Fruit fly (Drosophila melanogaster) whole organism, embryonic: ENCODE measurements around the gene CG9839.

Experiments
- Ada2b ChIP-seq: fragments of 200-800 bp; sonication (Bioruptor generic); IDR thresholded peaks from 2 replicates; pipeline ENCODE4 v1.3.6; 2022; ENCODE audit warnings: missing biosample characterization, missing genetic modification characterization
- Aef1 ChIP-seq: fragments of 200-800 bp; sonication (Bioruptor generic); IDR thresholded peaks from 3 replicates; pipeline ENCODE4 v1.3.6; 2022; ENCODE audit warnings: missing biosample characterization, missing genetic modification characterization
- Asciz ChIP-seq: fragments of 200-800 bp; sonication (Bioruptor generic); optimal IDR thresholded peaks from 2 replicates; lab custom pipeline; 2017; ENCODE audit warnings: missing biosample characterization, mild to moderate bottlenecking, missing genetic modification characterization, missing genetic modification reagents
- Atf3 ChIP-seq: fragments of 200-800 bp; sonication (Bioruptor generic); optimal IDR thresholded peaks from 3 replicates; lab custom pipeline; 2016; ENCODE audit warnings: missing biosample characterization, missing genetic modification characterization
- BEAF-32 ChIP-seq: fragments of 200-800 bp; sonication (Bioruptor generic); optimal IDR thresholded peaks from 3 replicates; lab custom pipeline; 2017; ENCODE audit warnings: missing biosample characterization, missing genetic modification characterization, mild to moderate bottlenecking, moderate library complexity, missing genetic modification reagents
- CG10431 ChIP-seq: fragments of 200-800 bp; sonication (Bioruptor generic); optimal IDR thresholded peaks from 3 replicates; lab custom pipeline; 2018; ENCODE audit warnings: missing biosample characterization, mild to moderate bottlenecking, missing genetic modification characterization
- CG10462 ChIP-seq: fragments of 200-800 bp; sonication (Bioruptor generic); optimal IDR thresholded peaks from 2 replicates; lab custom pipeline; 2016; ENCODE audit warnings: missing biosample characterization, missing genetic modification characterization
- CG11247 ChIP-seq: fragments of 200-800 bp; sonication (Bioruptor generic); IDR thresholded peaks from 2 replicates; pipeline ENCODE4 v1.3.6; 2022; ENCODE audit warnings: missing biosample characterization, missing genetic modification characterization
- CG12219 ChIP-seq: fragments of 200-800 bp; sonication (Bioruptor generic); optimal IDR thresholded peaks from 3 replicates; lab custom pipeline; 2018; ENCODE audit warnings: missing biosample characterization, mild to moderate bottlenecking, missing genetic modification characterization
- CG14050 ChIP-seq: fragments of 200-800 bp; sonication (Bioruptor generic); IDR thresholded peaks from 3 replicates; pipeline ENCODE4 v1.3.6; 2022; ENCODE audit warnings: missing biosample characterization, missing genetic modification characterization
- CG15601 ChIP-seq: fragments of 200-800 bp; sonication (Bioruptor generic); optimal IDR thresholded peaks from 3 replicates; lab custom pipeline; 2019; ENCODE audit warnings: missing biosample characterization, mild to moderate bottlenecking, missing genetic modification characterization, moderate library complexity
- CG17328 ChIP-seq: fragments of 200-800 bp; sonication (Bioruptor generic); IDR thresholded peaks from 2 replicates; pipeline ENCODE4 v1.3.6; 2022; ENCODE audit warnings: missing biosample characterization, missing genetic modification characterization
- CG2875 ChIP-seq: fragments of 200-800 bp; sonication (Bioruptor generic); optimal IDR thresholded peaks from 2 replicates; lab custom pipeline; 2017; ENCODE audit warnings: missing biosample characterization, mild to moderate bottlenecking, missing genetic modification characterization, missing genetic modification reagents
- CG34422 ChIP-seq: fragments of 200-800 bp; sonication (Bioruptor generic); IDR thresholded peaks from 3 replicates; pipeline ENCODE4 v1.3.6; 2022; ENCODE audit warnings: missing biosample characterization, missing genetic modification characterization
- CG3726 ChIP-seq: fragments of 200-800 bp; sonication (Bioruptor generic); IDR thresholded peaks from 3 replicates; pipeline ENCODE4, ENCODE4 v1.3.6; 2022; ENCODE audit warnings: missing biosample characterization, missing genetic modification characterization
- CG42726 ChIP-seq: fragments of 200-800 bp; sonication (Bioruptor generic); IDR thresholded peaks from 2 replicates; pipeline ENCODE4 v1.3.6; 2022; ENCODE audit warnings: missing biosample characterization, missing genetic modification characterization; ENCODE audit not compliant: partially characterized antibody
- CG5245 ChIP-seq: fragments of 200-800 bp; sonication (Bioruptor generic); optimal IDR thresholded peaks from 3 replicates; lab custom pipeline; 2016; ENCODE audit warnings: missing biosample characterization, missing genetic modification characterization
- CG6272 ChIP-seq: fragments of 200-800 bp; sonication (Bioruptor generic); IDR thresholded peaks from 2 replicates; pipeline ENCODE4 v1.3.6; 2022; ENCODE audit warnings: missing biosample characterization, missing genetic modification characterization
- CG9932 ChIP-seq: fragments of 200-800 bp; sonication (Bioruptor generic); IDR thresholded peaks from 2 replicates; pipeline ENCODE4 v1.3.6; 2022; ENCODE audit warnings: missing biosample characterization, missing genetic modification characterization
- D ChIP-seq, 2 experiments: fragments of 200-800 bp in 1 of 2; fragments of >200 bp in 1 of 2; sonication (Bioruptor generic) in 1 of 2; optimal IDR thresholded peaks; 2 replicates in 1 of 2; 3 replicates in 1 of 2; lab custom pipeline; 2017; ENCODE audit warnings: mild to moderate bottlenecking in 1 of 2, missing biosample characterization in 1 of 2, missing genetic modification characterization in 1 of 2, missing genetic modification reagents in 1 of 2
- Doc3 ChIP-seq: fragments of 200-800 bp; sonication (Bioruptor generic); IDR thresholded peaks from 3 replicates; pipeline ENCODE4 v1.3.6; 2022; ENCODE audit warnings: missing biosample characterization, missing genetic modification characterization; ENCODE audit not compliant: partially characterized antibody
- Dref ChIP-seq: fragments of 200-800 bp; sonication (Bioruptor generic); IDR thresholded peaks from 2 replicates; pipeline ENCODE4 v1.3.6; 2022; ENCODE audit warnings: missing biosample characterization, missing genetic modification characterization
- H15 ChIP-seq: fragments of 200-800 bp; sonication (Bioruptor generic); IDR thresholded peaks from 3 replicates; pipeline ENCODE4 v1.3.6; 2022; ENCODE audit warnings: missing biosample characterization, missing genetic modification characterization
- HLH3B ChIP-seq: fragments of 200-800 bp; sonication (Bioruptor generic); IDR thresholded peaks from 2 replicates; pipeline ENCODE4 v1.3.6; 2022; ENCODE audit warnings: missing biosample characterization, missing genetic modification characterization
- HLH54F ChIP-seq: fragments of 200-800 bp; sonication (Bioruptor generic); optimal IDR thresholded peaks from 3 replicates; lab custom pipeline; 2016; ENCODE audit warnings: missing biosample characterization, missing genetic modification characterization
- Hr78 ChIP-seq, 2 experiments: fragments of 200-800 bp in 1 of 2; fragments of >200 bp in 1 of 2; sonication (Bioruptor generic) in 1 of 2; optimal IDR thresholded peaks; 2 replicates each; lab custom pipeline; 2017 to 2019; ENCODE audit warnings: missing biosample characterization in 2 of 2, missing genetic modification characterization in 2 of 2, mild to moderate bottlenecking in 1 of 2, moderate library complexity in 1 of 2
- MTF-1 ChIP-seq: fragments of 200-800 bp; sonication (Bioruptor generic); optimal IDR thresholded peaks from 2 replicates; lab custom pipeline; 2018; ENCODE audit warnings: missing biosample characterization, mild to moderate bottlenecking, missing genetic modification characterization, borderline replicate concordance
- Oaz ChIP-seq: fragments of 200-800 bp; sonication (Bioruptor generic); IDR thresholded peaks from 2 replicates; pipeline ENCODE4 v1.3.6; 2022; ENCODE audit warnings: missing biosample characterization, missing genetic modification characterization
- Taf1 ChIP-seq: fragments of 200-800 bp; sonication (Bioruptor generic); IDR thresholded peaks from 2 replicates; pipeline ENCODE4 v1.3.6; 2022; ENCODE audit warnings: missing biosample characterization, missing genetic modification characterization
- ase ChIP-seq: fragments of 200-800 bp; sonication (Bioruptor generic); IDR thresholded peaks from 3 replicates; pipeline ENCODE4 v1.3.6; 2022; ENCODE audit warnings: missing biosample characterization, missing genetic modification characterization
- ash1 ChIP-seq: fragments of 200-800 bp; sonication (Bioruptor generic); optimal IDR thresholded peaks from 2 replicates; lab custom pipeline; 2018; ENCODE audit warnings: missing biosample characterization, mild to moderate bottlenecking, missing genetic modification characterization
- btn ChIP-seq: fragments of 200-800 bp; sonication (Bioruptor generic); optimal IDR thresholded peaks from 2 replicates; lab custom pipeline; 2016; ENCODE audit warnings: missing biosample characterization, missing genetic modification characterization
- dati ChIP-seq: fragments of 200-800 bp; sonication (Bioruptor generic); IDR thresholded peaks from 2 replicates; pipeline ENCODE4 v1.3.6; 2022; ENCODE audit warnings: missing biosample characterization, missing genetic modification characterization
- eve ChIP-seq, 2 experiments: fragments of >200 bp; optimal IDR thresholded peaks; 2 replicates each; lab custom pipeline; 2017; ENCODE audit warnings: missing biosample characterization in 2 of 2, missing genetic modification characterization in 2 of 2
- gsb ChIP-seq: fragments of 200-800 bp; sonication (Bioruptor generic); IDR thresholded peaks from 2 replicates; pipeline ENCODE4 v1.3.6; 2022; ENCODE audit warnings: missing biosample characterization, missing genetic modification characterization
- hth ChIP-seq: fragments of >200 bp; optimal IDR thresholded peaks from 2 replicates; lab custom pipeline; 2017; ENCODE audit warnings: inconsistent platforms
- kay ChIP-seq: fragments of 200-800 bp; sonication (Bioruptor generic); optimal IDR thresholded peaks from 2 replicates; lab custom pipeline; 2016; ENCODE audit warnings: missing biosample characterization, missing genetic modification characterization
- lmd ChIP-seq: fragments of 200-800 bp; sonication (Bioruptor generic); IDR thresholded peaks from 2 replicates; pipeline ENCODE4 v1.3.6; 2022; ENCODE audit warnings: missing biosample characterization, missing genetic modification characterization
- pb ChIP-seq: fragments of 200-800 bp; sonication (Bioruptor generic); optimal IDR thresholded peaks from 3 replicates; lab custom pipeline; 2016; ENCODE audit warnings: missing biosample characterization, missing genetic modification characterization
- peb ChIP-seq: fragments of 200-800 bp; sonication (Bioruptor generic); IDR thresholded peaks from 2 replicates; pipeline ENCODE4 v1.3.6; 2022; ENCODE audit warnings: missing biosample characterization, missing genetic modification characterization
- phol ChIP-seq: fragments of 200-800 bp; sonication (Bioruptor generic); optimal IDR thresholded peaks from 3 replicates; lab custom pipeline; 2018; ENCODE audit warnings: missing biosample characterization, mild to moderate bottlenecking, missing genetic modification characterization, moderate library complexity
- psq ChIP-seq: fragments of 200-800 bp; sonication (Bioruptor generic); optimal IDR thresholded peaks from 2 replicates; lab custom pipeline; 2017; ENCODE audit warnings: missing biosample characterization, missing genetic modification characterization
- ttk ChIP-seq: fragments of 200-800 bp; sonication (Bioruptor generic); IDR thresholded peaks from 2 replicates; pipeline ENCODE4 v2.1.2; 2022; ENCODE audit warnings: missing biosample characterization, missing genetic modification characterization
- tup ChIP-seq: fragments of 200-800 bp; sonication (Bioruptor generic); optimal IDR thresholded peaks from 2 replicates; lab custom pipeline; 2016; ENCODE audit warnings: missing biosample characterization, mild to moderate bottlenecking, missing genetic modification characterization, moderate library complexity
- wek ChIP-seq: fragments of 200-800 bp; sonication (Bioruptor generic); optimal IDR thresholded peaks from 3 replicates; lab custom pipeline; 2018; ENCODE audit warnings: missing biosample characterization, mild to moderate bottlenecking, missing genetic modification characterization, moderate library complexity
- zen ChIP-seq: fragments of 200-800 bp; sonication (Bioruptor generic); optimal IDR thresholded peaks from 3 replicates; lab custom pipeline; 2018; ENCODE audit warnings: missing biosample characterization, mild to moderate bottlenecking, missing genetic modification characterization, moderate library complexity

Gene CG9839

dm6 chr3R:8823761-8824499 is 18.3 kb upstream of the CG9839 start, which contains the start of the genes IscU and CG8379 (continued):
- TF ChIP-seq CG2875 (no peak), phol (peak; percentile 43), MTF-1 (no peak), Hr78 (GFP tag; optimal IDR thresholded peaks at IDR 0.05; lab: Kevin White, UChicago) (no peak), CG6272 (GFP tag; lab: Robert Waterston, UW) (no peak), gsb (GFP tag; lab: Robert Waterston, UW) (no peak), Atf3 (no peak), Taf1 (GFP tag; lab: Robert Waterston, UW) (no peak), ash1 (GFP tag; lab: Kevin White, UChicago) (no peak), H15 (no peak), Ada2b (GFP tag; lab: Robert Waterston, UW) (no peak), psq (GFP tag; lab: Kevin White, UChicago) (no peak), CG11247 (GFP tag; lab: Robert Waterston, UW) (no peak), wek (GFP tag; lab: Kevin White, UChicago) (no peak), Aef1 (GFP tag; lab: Robert Waterston, UW) (no peak), dati (GFP tag; lab: Robert Waterston, UW) (no peak), CG3726 (no peak), Dref (GFP tag; lab: Robert Waterston, UW) (peak; percentile 50), CG5245 (GFP tag; lab: Kevin White, UChicago) (no peak), Asciz (GFP tag; lab: Kevin White, UChicago) (no peak), CG17328 (GFP tag; lab: Robert Waterston, UW) (no peak), Oaz (GFP tag; lab: Robert Waterston, UW) (no peak), HLH3B (GFP tag; lab: Robert Waterston, UW) (no peak), lmd (GFP tag; lab: Robert Waterston, UW) (no peak), CG14050 (GFP tag; lab: Robert Waterston, UW) (no peak), CG34422 (GFP tag; lab: Robert Waterston, UW) (no peak), D (optimal IDR thresholded peaks at IDR 0.05; lab: Kevin White, UChicago) (no peak), D (GFP tag; optimal IDR thresholded peaks at IDR 0.05; lab: Kevin White, UChicago) (no peak), peb (GFP tag; lab: Robert Waterston, UW) (no peak), ase (GFP tag; lab: Robert Waterston, UW) (no peak), tup (GFP tag; lab: Kevin White, UChicago) (no peak), CG12219 (no peak), CG15601 (peak; percentile 60), HLH54F (GFP tag; lab: Kevin White, UChicago) (no peak), CG10462 (GFP tag; lab: Kevin White, UChicago) (no peak), CG9932 (GFP tag; lab: Robert Waterston, UW) (no peak; the same call in 1 of the 2 replicates), Doc3 (GFP tag; lab: Robert Waterston, UW) (peak; percentile 56; the same call in 1 of the 3 replicates), ttk (no peak), kay (GFP tag; lab: Kevin White, UChicago) (no peak), hth (no peak), zen (no peak), CG10431 (GFP tag; lab: Kevin White, UChicago) (no peak), CG42726 (peak; percentile 13; the same call in 1 of the 2 replicates), BEAF-32 (GFP tag; lab: Kevin White, UChicago) (peak; percentile 74), btn (no peak), pb (no peak), eve (GFP tag; optimal IDR thresholded peaks at IDR 0.05; lab: Kevin White, UChicago) (no peak)
